Fruit fly (Drosophila melanogaster) whole organism, embryonic: ENCODE data around the gene CG4115.

Experiments
- BEAF-32 ChIP-seq: fragments of 200-800 bp; sonication (Bioruptor generic); optimal IDR thresholded peaks from 3 replicates; lab custom pipeline; 2017; ENCODE audit warnings: missing biosample characterization, missing genetic modification characterization, mild to moderate bottlenecking, moderate library complexity, missing genetic modification reagents
- CG1024 ChIP-seq: fragments of 200-800 bp; sonication (Bioruptor generic); IDR thresholded peaks from 2 replicates; pipeline ENCODE4 v1.3.6; 2022; ENCODE audit warnings: missing biosample characterization, missing genetic modification characterization
- CG11723 ChIP-seq: fragments of 200-800 bp; sonication (Bioruptor generic); optimal IDR thresholded peaks from 2 replicates; lab custom pipeline; 2017; ENCODE audit warnings: missing biosample characterization, mild to moderate bottlenecking, missing genetic modification characterization
- CG1233 ChIP-seq: fragments of 200-800 bp; sonication (Bioruptor generic); optimal IDR thresholded peaks from 4 replicates; lab custom pipeline; 2018; ENCODE audit warnings: missing biosample characterization, mild to moderate bottlenecking, missing genetic modification characterization
- CG14965 ChIP-seq: fragments of 200-800 bp; sonication (Bioruptor generic); optimal IDR thresholded peaks from 2 replicates; lab custom pipeline; 2016; ENCODE audit warnings: missing biosample characterization, missing genetic modification characterization, borderline replicate concordance
- CG15011 ChIP-seq: fragments of 200-800 bp; sonication (Bioruptor generic); optimal IDR thresholded peaks from 3 replicates; lab custom pipeline; 2018; ENCODE audit warnings: missing biosample characterization, mild to moderate bottlenecking, missing genetic modification characterization
- CG1602 ChIP-seq: fragments of 200-800 bp; sonication (Bioruptor generic); optimal IDR thresholded peaks from 3 replicates; lab custom pipeline; 2016; ENCODE audit warnings: missing biosample characterization, missing genetic modification characterization
- CG17186 ChIP-seq: fragments of 200-800 bp; sonication (Bioruptor generic); optimal IDR thresholded peaks from 3 replicates; lab custom pipeline; 2017; ENCODE audit warnings: missing biosample characterization, missing genetic modification reagents, missing genetic modification characterization
- CG17385 ChIP-seq: fragments of 200-800 bp; sonication (Bioruptor generic); optimal IDR thresholded peaks from 3 replicates; lab custom pipeline; 2018; ENCODE audit warnings: missing biosample characterization, mild to moderate bottlenecking, missing genetic modification characterization
- CG33213 ChIP-seq: fragments of 200-800 bp; sonication (Bioruptor generic); optimal IDR thresholded peaks from 3 replicates; lab custom pipeline; 2016; ENCODE audit warnings: missing biosample characterization, missing genetic modification characterization
- CG34422 ChIP-seq: fragments of 200-800 bp; sonication (Bioruptor generic); IDR thresholded peaks from 3 replicates; pipeline ENCODE4 v1.3.6; 2022; ENCODE audit warnings: missing biosample characterization, missing genetic modification characterization
- CG4282 ChIP-seq: fragments of 200-800 bp; sonication (Bioruptor generic); optimal IDR thresholded peaks from 2 replicates; lab custom pipeline; 2016; ENCODE audit warnings: missing biosample characterization, missing genetic modification characterization
- CG4854 ChIP-seq: fragments of 200-800 bp; sonication (Bioruptor generic); optimal IDR thresholded peaks from 2 replicates; lab custom pipeline; 2016; ENCODE audit warnings: missing biosample characterization, missing genetic modification characterization, inconsistent platforms
- CG6683 ChIP-seq: fragments of 200-800 bp; sonication (Bioruptor generic); optimal IDR thresholded peaks from 2 replicates; lab custom pipeline; 2017; ENCODE audit warnings: missing biosample characterization, mild to moderate bottlenecking, missing genetic modification characterization, missing genetic modification reagents
- CG6854 ChIP-seq: fragments of 200-800 bp; sonication (Bioruptor generic); optimal IDR thresholded peaks from 3 replicates; lab custom pipeline; 2017; ENCODE audit warnings: missing biosample characterization, mild to moderate bottlenecking, missing genetic modification characterization
- CG7786 ChIP-seq: fragments of 200-800 bp; sonication (Bioruptor generic); optimal IDR thresholded peaks from 2 replicates; lab custom pipeline; 2016; ENCODE audit warnings: missing biosample characterization, missing genetic modification characterization
- CG8388 ChIP-seq: fragments of 200-800 bp; sonication (Bioruptor generic); optimal IDR thresholded peaks from 2 replicates; lab custom pipeline; 2019; ENCODE audit warnings: missing biosample characterization, mild to moderate bottlenecking, missing genetic modification characterization, moderate library complexity
- CG8924 ChIP-seq: fragments of 200-800 bp; optimal IDR thresholded peaks from 3 replicates; lab custom pipeline; 2019; ENCODE audit warnings: missing biosample characterization, mild to moderate bottlenecking, missing genetic modification characterization, moderate library complexity
- CG9932 ChIP-seq: fragments of 200-800 bp; sonication (Bioruptor generic); IDR thresholded peaks from 2 replicates; pipeline ENCODE4 v1.3.6; 2022; ENCODE audit warnings: missing biosample characterization, missing genetic modification characterization
- Dbx ChIP-seq: fragments of 200-800 bp; sonication (Bioruptor generic); IDR thresholded peaks from 3 replicates; pipeline ENCODE4 v1.3.6; 2022; ENCODE audit warnings: missing biosample characterization, missing genetic modification characterization
- Doc3 ChIP-seq: fragments of 200-800 bp; sonication (Bioruptor generic); IDR thresholded peaks from 3 replicates; pipeline ENCODE4 v1.3.6; 2022; ENCODE audit warnings: missing biosample characterization, missing genetic modification characterization; ENCODE audit not compliant: partially characterized antibody
- Dp ChIP-seq: fragments of 200-800 bp; sonication (Bioruptor generic); optimal IDR thresholded peaks from 2 replicates; lab custom pipeline; 2018; ENCODE audit warnings: missing biosample characterization, mild to moderate bottlenecking, missing genetic modification characterization, moderate library complexity
- ERR ChIP-seq: fragments of 200-800 bp; sonication (Bioruptor generic); optimal IDR thresholded peaks from 2 replicates; lab custom pipeline; 2016; ENCODE audit warnings: missing biosample characterization, missing genetic modification characterization
- Ets65A ChIP-seq: fragments of 200-800 bp; sonication (Bioruptor generic); peaks from one replicate; lab custom pipeline; 2016; ENCODE audit warnings: missing biosample characterization, missing genetic modification characterization
- Fer1 ChIP-seq: fragments of 200-800 bp; sonication (Bioruptor generic); optimal IDR thresholded peaks from 2 replicates; lab custom pipeline; 2017; ENCODE audit warnings: missing biosample characterization, mild to moderate bottlenecking, missing genetic modification characterization
- Kr ChIP-seq: fragments of 200-800 bp; sonication (Bioruptor generic); optimal IDR thresholded peaks from 2 replicates; lab custom pipeline; 2017; ENCODE audit warnings: missing biosample characterization, mild to moderate bottlenecking, missing genetic modification characterization
- MTF-1 ChIP-seq: fragments of 200-800 bp; sonication (Bioruptor generic); optimal IDR thresholded peaks from 2 replicates; lab custom pipeline; 2018; ENCODE audit warnings: missing biosample characterization, mild to moderate bottlenecking, missing genetic modification characterization, borderline replicate concordance
- Mrtf ChIP-seq: fragments of 200-800 bp; sonication (Bioruptor generic); IDR thresholded peaks from 3 replicates; pipeline ENCODE4 v1.3.6; 2022; ENCODE audit warnings: missing biosample characterization, missing genetic modification characterization
- Opbp ChIP-seq: fragments of 200-800 bp; sonication (Bioruptor generic); IDR thresholded peaks from 3 replicates; pipeline ENCODE4 v1.3.6; 2022; ENCODE audit warnings: missing biosample characterization, missing genetic modification characterization; ENCODE audit not compliant: partially characterized antibody
- Scr ChIP-seq: fragments of 200-800 bp; sonication (Bioruptor generic); IDR thresholded peaks from 2 replicates; pipeline ENCODE4 v1.3.6; 2022; ENCODE audit warnings: missing biosample characterization, missing genetic modification characterization; ENCODE audit not compliant: partially characterized antibody
- TFAM ChIP-seq: fragments of 200-800 bp; sonication (Bioruptor generic); optimal IDR thresholded peaks from 2 replicates; lab custom pipeline; 2017; ENCODE audit warnings: missing biosample characterization, missing genetic modification characterization, inconsistent platforms
- aop ChIP-seq: fragments of 200-800 bp; sonication (Bioruptor generic); IDR thresholded peaks from 2 replicates; pipeline ENCODE4 v1.3.6; 2022; ENCODE audit warnings: missing biosample characterization, missing genetic modification characterization
- cas ChIP-seq: fragments of 200-800 bp; sonication (Bioruptor generic); IDR thresholded peaks from 2 replicates; pipeline ENCODE4 v1.3.6; 2022; ENCODE audit warnings: missing biosample characterization, missing genetic modification characterization
- chif ChIP-seq, 2 experiments: fragments of 200-800 bp; sonication (Bioruptor generic); optimal IDR thresholded peaks; 3 replicates each; lab custom pipeline; 2016; ENCODE audit warnings: missing biosample characterization in 2 of 2, missing genetic modification characterization in 2 of 2
- crol ChIP-seq: fragments of 200-800 bp; sonication (Bioruptor generic); IDR thresholded peaks from 2 replicates; pipeline ENCODE4 v1.3.6; 2022; ENCODE audit warnings: missing biosample characterization, missing genetic modification characterization
- danr ChIP-seq: fragments of 200-800 bp; sonication (Bioruptor generic); IDR thresholded peaks from 2 replicates; pipeline ENCODE4 v1.3.6; 2022; ENCODE audit warnings: missing biosample characterization, missing genetic modification characterization
- dimm ChIP-seq: fragments of 200-800 bp; sonication (Bioruptor generic); IDR thresholded peaks from 2 replicates; pipeline ENCODE4 v1.3.6; 2022; ENCODE audit warnings: missing biosample characterization, missing genetic modification characterization
- eyg ChIP-seq: fragments of 200-800 bp; sonication (Bioruptor generic); optimal IDR thresholded peaks from 3 replicates; lab custom pipeline; 2016; ENCODE audit warnings: missing biosample characterization, missing genetic modification characterization
- fd102C ChIP-seq: fragments of 200-800 bp; sonication (Bioruptor generic); optimal IDR thresholded peaks from 2 replicates; lab custom pipeline; 2018; ENCODE audit warnings: missing biosample characterization, mild to moderate bottlenecking, missing genetic modification characterization, moderate library complexity
- gem ChIP-seq: fragments of 200-800 bp; sonication (Bioruptor generic); optimal IDR thresholded peaks from 2 replicates; lab custom pipeline; 2019; ENCODE audit warnings: missing biosample characterization, mild to moderate bottlenecking, missing genetic modification characterization, moderate library complexity
- gfzf ChIP-seq: fragments of 200-800 bp; sonication (Bioruptor generic); optimal IDR thresholded peaks from 2 replicates; lab custom pipeline; 2016; ENCODE audit warnings: missing biosample characterization, mild to moderate bottlenecking, missing genetic modification characterization, moderate library complexity
- gro ChIP-seq: fragments of 200-800 bp; sonication (Bioruptor generic); optimal IDR thresholded peaks from 2 replicates; lab custom pipeline; 2016; ENCODE audit warnings: missing biosample characterization, missing genetic modification characterization
- ind ChIP-seq: fragments of 200-800 bp; sonication (Bioruptor generic); optimal IDR thresholded peaks from 3 replicates; lab custom pipeline; 2016; ENCODE audit warnings: missing biosample characterization, missing genetic modification characterization
- kay ChIP-seq: fragments of 200-800 bp; sonication (Bioruptor generic); optimal IDR thresholded peaks from 2 replicates; lab custom pipeline; 2016; ENCODE audit warnings: missing biosample characterization, missing genetic modification characterization
- lbe ChIP-seq: fragments of 200-800 bp; sonication (Bioruptor generic); optimal IDR thresholded peaks from 2 replicates; lab custom pipeline; 2016; ENCODE audit warnings: missing biosample characterization, mild to moderate bottlenecking, missing genetic modification characterization
- nerfin-2 ChIP-seq: fragments of 200-800 bp; sonication (Bioruptor generic); IDR thresholded peaks from 2 replicates; pipeline ENCODE4 v1.3.6; 2022; ENCODE audit warnings: missing biosample characterization, missing genetic modification characterization; ENCODE audit not compliant: partially characterized antibody
- pfk ChIP-seq: fragments of 200-800 bp; sonication (Bioruptor generic); optimal IDR thresholded peaks from 2 replicates; lab custom pipeline; 2018; ENCODE audit warnings: missing biosample characterization, mild to moderate bottlenecking, missing genetic modification characterization, moderate library complexity
- slp2 ChIP-seq: fragments of 200-800 bp; sonication (Bioruptor generic); optimal IDR thresholded peaks from 2 replicates; lab custom pipeline; 2016; ENCODE audit warnings: missing biosample characterization, missing genetic modification characterization
- tll ChIP-seq, 2 experiments: fragments of 200-800 bp in 1 of 2; fragments of >200 bp in 1 of 2; sonication (Bioruptor generic) in 1 of 2; optimal IDR thresholded peaks; 2 replicates each; lab custom pipeline; 2017 to 2019; ENCODE audit warnings: missing biosample characterization in 2 of 2, missing genetic modification characterization in 2 of 2, mild to moderate bottlenecking in 1 of 2, moderate library complexity in 1 of 2
- wek ChIP-seq: fragments of 200-800 bp; sonication (Bioruptor generic); optimal IDR thresholded peaks from 3 replicates; lab custom pipeline; 2018; ENCODE audit warnings: missing biosample characterization, mild to moderate bottlenecking, missing genetic modification characterization, moderate library complexity

Gene CG4115

DNA sequence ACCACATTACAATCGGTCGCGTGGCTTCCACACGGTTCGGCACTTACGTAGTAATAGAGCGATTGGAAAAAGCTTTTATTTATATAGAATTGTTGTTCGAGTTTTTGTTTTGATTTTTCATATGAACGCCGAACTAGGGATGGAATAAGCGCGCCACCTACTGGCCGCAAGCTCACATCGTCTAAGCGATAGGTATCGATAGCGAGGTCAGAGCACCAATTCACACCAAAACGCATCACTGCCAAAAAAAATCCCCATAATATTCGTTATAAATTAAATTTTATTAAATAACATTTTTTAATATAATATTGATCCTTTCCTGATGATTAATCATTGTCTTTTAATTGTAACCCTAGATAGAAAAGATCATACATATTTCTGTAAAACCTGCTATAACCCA is 9.3 kb upstream of the CG4115 start, which contains the start of gene CG10038 (continued):
- TF ChIP-seq Dbx (GFP tag; lab: Robert Waterston, UW) (peak; percentile 59; the same call in 2 of the 3 replicates), ERR (no peak), BEAF-32 (peak; percentile 93), kay (GFP tag; lab: Kevin White, UChicago) (peak; percentile 14), dimm (no peak), nerfin-2 (GFP tag; lab: Robert Waterston, UW) (peak; percentile 89), TFAM (no peak), CG17186 (GFP tag; lab: Kevin White, UChicago) (peak; percentile 35), aop (GFP tag; lab: Robert Waterston, UW) (no peak), chif (GFP tag; optimal IDR thresholded peaks at IDR 0.05; lab: Kevin White, UChicago) (peak in 1 of 2 experiments; percentile 15), fd102C (no peak), Fer1 (peak; percentile 41), CG9932 (GFP tag; lab: Robert Waterston, UW) (peak; percentile 82), CG15011 (GFP tag; lab: Kevin White, UChicago) (no peak), CG17385 (GFP tag; lab: Kevin White, UChicago) (no peak), CG1602 (GFP tag; lab: Kevin White, UChicago) (no peak), slp2 (GFP tag; lab: Kevin White, UChicago) (peak; percentile 1), danr (GFP tag; lab: Robert Waterston, UW) (no peak), CG7786 (GFP tag; lab: Kevin White, UChicago) (no peak), CG6683 (GFP tag; lab: Kevin White, UChicago) (no peak), cas (no peak), CG1233 (GFP tag; lab: Kevin White, UChicago) (no peak)

DNA sequence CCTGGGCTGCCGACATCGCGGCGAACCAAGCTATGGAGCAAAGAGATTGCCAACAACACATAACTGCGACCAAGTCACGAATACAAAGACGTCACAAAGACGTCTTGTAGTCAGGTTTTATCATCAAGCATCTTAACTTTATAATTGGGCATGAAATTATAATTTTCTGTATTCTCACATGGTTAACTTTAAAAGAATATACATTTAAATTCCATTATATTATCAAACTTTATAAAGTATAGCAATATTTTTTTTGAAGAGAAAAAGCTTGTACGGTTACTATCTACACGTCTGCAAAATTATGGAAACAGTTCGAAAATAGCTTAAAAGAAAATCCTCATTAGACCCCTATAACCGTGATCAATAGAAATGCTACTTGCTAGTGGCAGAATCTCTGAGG is 7.8 kb upstream of the CG4115 start, which contains the start of gene CG10041:
TSS of gene CG10041 (minus strand) at position 101 of the 400 bp plus-strand sequence.
- TF ChIP-seq CG8388 (GFP tag; lab: Kevin White, UChicago), result no peak
- TF ChIP-seq CG6854 (GFP tag; lab: Kevin White, UChicago), result no peak
- TF ChIP-seq CG4854, result no peak
- no peak for TF ChIP-seq CG14965 (GFP tag; lab: Kevin White, UChicago)
- TF ChIP-seq CG34422 (GFP tag; lab: Robert Waterston, UW), result no peak
- no peak for TF ChIP-seq wek (GFP tag; lab: Kevin White, UChicago)
- TF ChIP-seq Ets65A, result no peak
- no peak for TF ChIP-seq tll (GFP tag; optimal IDR thresholded peaks at IDR 0.05; lab: Kevin White, UChicago)
- TF ChIP-seq CG11723 (GFP tag; lab: Kevin White, UChicago), result no peak
- no peak for TF ChIP-seq CG4282 (GFP tag; lab: Kevin White, UChicago)
- no peak for TF ChIP-seq Mrtf
- no peak for TF ChIP-seq CG8924 (tag; lab: Kevin White, UChicago)
- no peak for TF ChIP-seq CG1024 (GFP tag; lab: Robert Waterston, UW)
- TF ChIP-seq gro (GFP tag; lab: Kevin White, UChicago), result no peak
- no peak for TF ChIP-seq pfk (GFP tag; lab: Kevin White, UChicago)
- TF ChIP-seq Doc3 (GFP tag; lab: Robert Waterston, UW), result no peak

DNA sequence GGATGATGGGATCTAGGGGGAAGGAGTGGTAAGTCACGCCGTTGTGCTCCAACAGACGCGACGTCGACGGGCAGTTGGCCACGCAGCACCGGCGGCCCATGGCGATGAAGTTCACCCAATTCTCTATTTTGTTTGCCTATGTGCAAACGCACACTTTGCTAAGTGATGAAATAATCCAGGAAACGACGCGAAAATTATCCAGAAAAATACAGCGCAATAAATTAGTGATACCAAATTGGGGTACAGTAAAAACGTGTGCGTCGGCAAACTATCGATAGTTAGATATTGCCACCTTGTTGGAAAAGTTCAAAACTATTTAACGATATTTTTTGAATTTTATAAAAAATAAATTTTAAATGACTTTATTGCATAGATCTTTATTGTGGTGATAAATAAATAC is 3.8 kb upstream of the CG4115 start, which contains the start of gene MBD-R2:
TSS of gene MBD-R2 (minus strand) at position 222 of the 400 bp plus-strand sequence.
- TF ChIP-seq Kr (GFP tag; lab: Kevin White, UChicago), result no peak
- no peak for TF ChIP-seq MTF-1
- peak; percentile 89 for TF ChIP-seq crol (GFP tag; lab: Robert Waterston, UW)
- peak; percentile 76 for TF ChIP-seq Scr (GFP tag; lab: Robert Waterston, UW)
- TF ChIP-seq eyg (GFP tag; lab: Kevin White, UChicago), result no peak
- TF ChIP-seq lbe (GFP tag; lab: Kevin White, UChicago), result peak; percentile 9
- TF ChIP-seq aop (GFP tag; lab: Robert Waterston, UW), result no peak
- peak; percentile 67 for TF ChIP-seq Dp (GFP tag; lab: Kevin White, UChicago)
- TF ChIP-seq CG33213 (GFP tag; lab: Kevin White, UChicago), result no peak
- peak; percentile 22 for TF ChIP-seq gem
- no peak for TF ChIP-seq ind (GFP tag; lab: Kevin White, UChicago)
- TF ChIP-seq Opbp (GFP tag; lab: Robert Waterston, UW), result peak; percentile 80; the same call in 2 of the 3 replicates
- TF ChIP-seq gfzf (GFP tag; lab: Kevin White, UChicago), result peak; percentile 74
